ENCODE assay signal across 1 fruit fly cellular context in the genomic region with DNA sequence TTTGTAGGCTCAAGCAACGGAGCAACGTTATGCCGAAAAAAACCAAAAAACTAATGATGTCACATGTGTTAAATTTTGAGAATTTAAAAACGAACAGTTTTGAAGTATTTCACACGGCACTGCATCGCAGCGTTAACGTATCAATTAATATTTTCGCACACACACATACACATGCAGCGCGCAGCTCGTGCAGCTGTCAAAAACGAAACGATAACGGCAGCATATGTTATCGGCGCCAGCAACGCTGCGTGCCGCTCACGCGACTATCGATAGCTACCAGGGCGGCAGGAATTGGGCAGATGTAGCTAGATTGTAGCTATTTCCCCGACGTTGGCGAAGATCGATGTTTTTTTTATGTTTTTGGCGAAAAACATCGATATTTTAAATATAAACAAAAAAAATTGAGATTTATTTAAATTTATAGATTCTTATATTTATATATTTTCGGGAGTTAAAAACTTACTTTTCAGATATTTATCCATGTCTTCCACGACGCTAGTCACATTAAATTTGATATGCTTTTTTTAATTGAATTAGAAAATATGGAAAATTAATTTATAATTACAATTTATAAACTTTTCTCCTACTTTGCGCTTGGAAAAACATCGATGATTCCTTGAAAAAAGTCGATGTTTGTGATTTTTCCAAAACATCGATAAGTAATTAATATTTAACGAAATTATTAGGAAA.
TF ChIP-seq lines count a peak whose summit lies in the region.

A gene (minus strand): TSS at position 208 of the 690 bp plus-strand sequence.

TF ChIP-seq in whole organism, embryonic, 481 proteins besides CTCF, POLR2A, EP300 and RAD21 (continued from another document and continues in another):
- TF ChIP-seq Elba2 (GFP tag; optimal IDR thresholded peaks at IDR 0.05; lab: Kevin White, UChicago) (no peak), CG13624 (GFP tag; optimal IDR thresholded peaks at IDR 0.05; lab: Kevin White, UChicago) (peak; percentile 29), CG8290 (GFP tag; optimal IDR thresholded peaks at IDR 0.05; lab: Kevin White, UChicago) (peak; percentile 83), CG8290 (tag; optimal IDR thresholded peaks at IDR 0.05; lab: Kevin White, UChicago) (no peak), Xbp1 (GFP tag; optimal IDR thresholded peaks at IDR 0.05; lab: Kevin White, UChicago) (peak; percentile 35), CG14014 (GFP tag; IDR thresholded peaks at IDR 0.05; lab: Robert Waterston, UW) (0 out of 2 replicates have a peak, but pooled peaks have one; percentile 11), CG13296 (GFP tag; optimal IDR thresholded peaks at IDR 0.05; lab: Kevin White, UChicago) (peak; percentile 32), CG10366 (GFP tag; IDR thresholded peaks at IDR 0.05; lab: Robert Waterston, UW) (no peak), pnt (GFP tag; optimal IDR thresholded peaks at IDR 0.05; lab: Kevin White, UChicago) (no peak), CoRest (tag; optimal IDR thresholded peaks at IDR 0.05; lab: Kevin White, UChicago) (peak; percentile 48), sens-2 (GFP tag; IDR thresholded peaks at IDR 0.05; lab: Robert Waterston, UW) (no peak), sqz (GFP tag; optimal IDR thresholded peaks at IDR 0.05; lab: Kevin White, UChicago) (peak; percentile 11), HLHmδ (GFP tag; optimal IDR thresholded peaks at IDR 0.05; lab: Kevin White, UChicago) (no peak), amos (GFP tag; IDR thresholded peaks at IDR 0.05; lab: Robert Waterston, UW; ENCODE audit: partially characterized antibody) (peak; percentile 97), slbo (GFP tag; IDR thresholded peaks at IDR 0.05; lab: Robert Waterston, UW) (peak; percentile 54), dpn (GFP tag; optimal IDR thresholded peaks at IDR 0.05; lab: Kevin White, UChicago) (peak in 1 of 2 experiments; percentile 35), Doc3 (GFP tag; IDR thresholded peaks at IDR 0.05; lab: Robert Waterston, UW; ENCODE audit: partially characterized antibody) (peak; percentile 92), CG32532 (GFP tag; IDR thresholded peaks at IDR 0.05; lab: Robert Waterston, UW) (peak; percentile 55; the same call in 1 of the 2 replicates), CG2875 (GFP tag; optimal IDR thresholded peaks at IDR 0.05; lab: Kevin White, UChicago) (no peak), CG7963 (GFP tag; IDR thresholded peaks at IDR 0.05; lab: Robert Waterston, UW; ENCODE audit: partially characterized antibody) (peak; percentile 95), MESR4 (GFP tag; optimal IDR thresholded peaks at IDR 0.05; lab: Kevin White, UChicago) (peak; percentile 60), stwl (tag; optimal IDR thresholded peaks at IDR 0.05; lab: Kevin White, UChicago) (peak; percentile 79), pzg (GFP tag; optimal IDR thresholded peaks at IDR 0.05; lab: Kevin White, UChicago) (peak; percentile 82), CG12104 (GFP tag; optimal IDR thresholded peaks at IDR 0.05; lab: Kevin White, UChicago) (no peak), NC2α (GFP tag; optimal IDR thresholded peaks at IDR 0.05; lab: Kevin White, UChicago) (no peak), fd96Cb (tag; optimal IDR thresholded peaks at IDR 0.05; lab: Kevin White, UChicago) (no peak), mld (GFP tag; IDR thresholded peaks at IDR 0.05; lab: Robert Waterston, UW; ENCODE audit: partially characterized antibody) (peak; percentile 92), Ets97D (GFP tag; optimal IDR thresholded peaks at IDR 0.05; lab: Kevin White, UChicago) (peak; percentile 85), knrl (GFP tag; IDR thresholded peaks at IDR 0.05; lab: Robert Waterston, UW; ENCODE audit: partially characterized antibody) (peak; percentile 96), z (GFP tag; IDR thresholded peaks at IDR 0.05; lab: Robert Waterston, UW) (no peak), ato (GFP tag; IDR thresholded peaks at IDR 0.05; lab: Robert Waterston, UW; ENCODE audit: partially characterized antibody) (peak; percentile 89), Dll (GFP tag; IDR thresholded peaks at IDR 0.05; lab: Robert Waterston, UW; ENCODE audit: partially characterized antibody) (peak; percentile 92), Chrac-16 (GFP tag; optimal IDR thresholded peaks at IDR 0.05; lab: Kevin White, UChicago) (peak; percentile 41), Opbp (GFP tag; IDR thresholded peaks at IDR 0.05; lab: Robert Waterston, UW; ENCODE audit: partially characterized antibody) (peak; percentile 96), CG30403 (GFP tag; optimal IDR thresholded peaks at IDR 0.05; lab: Kevin White, UChicago) (peak; percentile 20), CG2712 (tag; optimal IDR thresholded peaks at IDR 0.05; lab: Kevin White, UChicago) (peak; percentile 48), nerfin-1 (tag; optimal IDR thresholded peaks at IDR 0.05; lab: Kevin White, UChicago) (peak; percentile 42), Fer3 (tag; optimal IDR thresholded peaks at IDR 0.05; lab: Kevin White, UChicago) (no peak), CG7357 (GFP tag; IDR thresholded peaks at IDR 0.05; lab: Robert Waterston, UW) (peak; percentile 51; the same call in 1 of the 3 replicates), trh (GFP tag; optimal IDR thresholded peaks at IDR 0.05; lab: Kevin White, UChicago) (no peak), HLH4C (GFP tag; IDR thresholded peaks at IDR 0.05; lab: Robert Waterston, UW; ENCODE audit: partially characterized antibody) (peak; percentile 94), Rx (GFP tag; IDR thresholded peaks at IDR 0.05; lab: Robert Waterston, UW) (peak; percentile 15; the same call in 1 of the 2 replicates), gce (GFP tag; IDR thresholded peaks at IDR 0.05; lab: Robert Waterston, UW) (no peak), CG10267 (tag; optimal IDR thresholded peaks at IDR 0.05; lab: Kevin White, UChicago) (peak; percentile 50), chif (GFP tag; optimal IDR thresholded peaks at IDR 0.05; lab: Kevin White, UChicago) (no peak), CG18619 (GFP tag; optimal IDR thresholded peaks at IDR 0.05; lab: Kevin White, UChicago) (no peak), Dbx (GFP tag; IDR thresholded peaks at IDR 0.05; lab: Robert Waterston, UW) (peak; percentile 58; the same call in 1 of the 3 replicates), gro (GFP tag; optimal IDR thresholded peaks at IDR 0.05; lab: Kevin White, UChicago) (no peak), sna (GFP tag; IDR thresholded peaks at IDR 0.05; lab: Robert Waterston, UW; ENCODE audit: partially characterized antibody) (peak; percentile 79), CG4360 (GFP tag; IDR thresholded peaks at IDR 0.05; lab: Robert Waterston, UW) (peak; percentile 35; the same call in 1 of the 2 replicates), Med (GFP tag; lab: Kevin White, UChicago) (peak; percentile 71), Atf6 (GFP tag; IDR thresholded peaks at IDR 0.05; lab: Robert Waterston, UW) (no peak), Dref (GFP tag; IDR thresholded peaks at IDR 0.05; lab: Robert Waterston, UW) (peak; percentile 98), CG7372 (GFP tag; IDR thresholded peaks at IDR 0.05; lab: Robert Waterston, UW) (0 out of 2 replicates have a peak, but pooled peaks have one; percentile 17), CG42726 (GFP tag; IDR thresholded peaks at IDR 0.05; lab: Robert Waterston, UW; ENCODE audit: partially characterized antibody) (peak; percentile 96), CG33213 (GFP tag; optimal IDR thresholded peaks at IDR 0.05; lab: Kevin White, UChicago) (peak; percentile 29), MBD-R2 (GFP tag; IDR thresholded peaks at IDR 0.05; lab: Robert Waterston, UW) (peak; percentile 61), Ssrp (tag; optimal IDR thresholded peaks at IDR 0.05; lab: Kevin White, UChicago) (no peak), inv (GFP tag; IDR thresholded peaks at IDR 0.05; lab: Robert Waterston, UW; ENCODE audit: partially characterized antibody) (peak; percentile 95), Sry-β (GFP tag; optimal IDR thresholded peaks at IDR 0.05; lab: Kevin White, UChicago) (peak; percentile 84), pfk (GFP tag; optimal IDR thresholded peaks at IDR 0.05; lab: Kevin White, UChicago) (peak; percentile 71), sens (GFP tag; lab: Kevin White, UChicago) (peak; percentile 72), CG6683 (GFP tag; optimal IDR thresholded peaks at IDR 0.05; lab: Kevin White, UChicago) (no peak), CG2129 (GFP tag; IDR thresholded peaks at IDR 0.05; lab: Robert Waterston, UW; ENCODE audit: partially characterized antibody) (peak; percentile 83), gsb (GFP tag; IDR thresholded peaks at IDR 0.05; lab: Robert Waterston, UW) (no peak), H15 (GFP tag; IDR thresholded peaks at IDR 0.05; lab: Robert Waterston, UW) (no peak), Lpt (GFP tag; optimal IDR thresholded peaks at IDR 0.05; lab: Kevin White, UChicago) (no peak), dm (GFP tag; optimal IDR thresholded peaks at IDR 0.05; lab: Kevin White, UChicago) (peak; percentile 39), gsb-n (tag; optimal IDR thresholded peaks at IDR 0.05; lab: Kevin White, UChicago) (no peak), sug (tag; optimal IDR thresholded peaks at IDR 0.05; lab: Kevin White, UChicago) (peak; percentile 13), sima (GFP tag; optimal IDR thresholded peaks at IDR 0.05; lab: Kevin White, UChicago) (no peak), HLH3B (GFP tag; IDR thresholded peaks at IDR 0.05; lab: Robert Waterston, UW) (no peak; the same call in 1 of the 2 replicates), CG7745 (tag; optimal IDR thresholded peaks at IDR 0.05; lab: Kevin White, UChicago) (no peak), Myb (GFP tag; optimal IDR thresholded peaks at IDR 0.05; lab: Kevin White, UChicago) (peak; percentile 26), CG11560 (tag; IDR thresholded peaks at IDR 0.05; lab: Robert Waterston, UW) (no peak; the same call in 2 of the 3 replicates), lola (GFP tag; optimal IDR thresholded peaks at IDR 0.05; lab: Kevin White, UChicago) (no peak), CG7928 (GFP tag; optimal IDR thresholded peaks at IDR 0.05; lab: Kevin White, UChicago) (peak; percentile 86), CG18476 (GFP tag; optimal IDR thresholded peaks at IDR 0.05; lab: Kevin White, UChicago) (no peak), crp (GFP tag; optimal IDR thresholded peaks at IDR 0.05; lab: Kevin White, UChicago) (peak in 1 of 2 experiments; percentile 61), Fer2 (tag; optimal IDR thresholded peaks at IDR 0.05; lab: Kevin White, UChicago) (no peak), Max (GFP tag; optimal IDR thresholded peaks at IDR 0.05; lab: Kevin White, UChicago) (peak; percentile 17), Dp (GFP tag; optimal IDR thresholded peaks at IDR 0.05; lab: Kevin White, UChicago) (peak; percentile 55), CG8924 (tag; optimal IDR thresholded peaks at IDR 0.05; lab: Kevin White, UChicago) (peak; percentile 29), CG4617 (GFP tag; optimal IDR thresholded peaks at IDR 0.05; lab: Kevin White, UChicago; ENCODE audit: borderline replicate concordance) (peak; percentile 26), MTF-1 (GFP tag; optimal IDR thresholded peaks at IDR 0.05; lab: Kevin White, UChicago; ENCODE audit: borderline replicate concordance) (peak; percentile 49), CG15479 (GFP tag; optimal IDR thresholded peaks at IDR 0.05; lab: Kevin White, UChicago) (no peak), CG2116 (GFP tag; optimal IDR thresholded peaks at IDR 0.05; lab: Kevin White, UChicago) (peak; percentile 96), Abd-B (GFP tag; optimal IDR thresholded peaks at IDR 0.05; lab: Kevin White, UChicago) (peak; percentile 58), dysf (GFP tag; IDR thresholded peaks at IDR 0.05; lab: Robert Waterston, UW) (peak; percentile 6; the same call in 1 of the 3 replicates), al (GFP tag; IDR thresholded peaks at IDR 0.05; lab: Robert Waterston, UW) (0 out of 2 replicates have a peak, but pooled peaks have one; percentile 12), trem (tag; optimal IDR thresholded peaks at IDR 0.05; lab: Kevin White, UChicago) (peak; percentile 42), gt (GFP tag; IDR thresholded peaks at IDR 0.05; lab: Robert Waterston, UW) (no peak), tup (GFP tag; optimal IDR thresholded peaks at IDR 0.05; lab: Kevin White, UChicago) (no peak), Hand (GFP tag; optimal IDR thresholded peaks at IDR 0.05; lab: Kevin White, UChicago) (peak; percentile 7), psq (GFP tag; optimal IDR thresholded peaks at IDR 0.05; lab: Kevin White, UChicago) (no peak), CG34422 (GFP tag; IDR thresholded peaks at IDR 0.05; lab: Robert Waterston, UW) (no peak), CG11723 (GFP tag; optimal IDR thresholded peaks at IDR 0.05; lab: Kevin White, UChicago) (peak; percentile 15), CG34376 (GFP tag; optimal IDR thresholded peaks at IDR 0.05; lab: Kevin White, UChicago) (peak; percentile 39), HmgZ (tag; optimal IDR thresholded peaks at IDR 0.05; lab: Kevin White, UChicago) (peak; percentile 14), CG17802 (tag; optimal IDR thresholded peaks at IDR 0.05; lab: Kevin White, UChicago) (peak; percentile 86), CG12299 (tag; optimal IDR thresholded peaks at IDR 0.05; lab: Kevin White, UChicago) (no peak), phol (tag; optimal IDR thresholded peaks at IDR 0.05; lab: Kevin White, UChicago) (peak; percentile 52), vnd (GFP tag; IDR thresholded peaks at IDR 0.05; lab: Robert Waterston, UW; ENCODE audit: partially characterized antibody) (peak; percentile 91), Sry-δ (GFP tag; optimal IDR thresholded peaks at IDR 0.05; lab: Kevin White, UChicago) (peak; percentile 80), CG14860 (GFP tag; IDR thresholded peaks at IDR 0.05; lab: Robert Waterston, UW; ENCODE audit: partially characterized antibody) (peak; percentile 91), CG6272 (GFP tag; IDR thresholded peaks at IDR 0.05; lab: Robert Waterston, UW) (peak; percentile 43; the same call in 1 of the 2 replicates), Hsf (GFP tag; optimal IDR thresholded peaks at IDR 0.05; lab: Kevin White, UChicago) (peak; percentile 1), CG9437 (GFP tag; optimal IDR thresholded peaks at IDR 0.05; lab: Kevin White, UChicago) (peak; percentile 30), HLH54F (GFP tag; optimal IDR thresholded peaks at IDR 0.05; lab: Kevin White, UChicago) (no peak), nerfin-2 (GFP tag; IDR thresholded peaks at IDR 0.05; lab: Robert Waterston, UW; ENCODE audit: partially characterized antibody) (peak; percentile 84), CG6791 (GFP tag; IDR thresholded peaks at IDR 0.05; lab: Robert Waterston, UW; ENCODE audit: partially characterized antibody) (peak; percentile 98), CG3847 (GFP tag; IDR thresholded peaks at IDR 0.05; lab: Robert Waterston, UW) (peak; percentile 47; the same call in 1 of the 2 replicates), croc (GFP tag; conservative IDR thresholded peaks at IDR 0.05; lab: Robert Waterston, UW) (no peak), CG16813 (GFP tag; IDR thresholded peaks at IDR 0.05; lab: Robert Waterston, UW; ENCODE audit: partially characterized antibody) (peak; percentile 97), zen2 (GFP tag; IDR thresholded peaks at IDR 0.05; lab: Robert Waterston, UW; ENCODE audit: partially characterized antibody) (peak; percentile 81), Nf-YC (tag; optimal IDR thresholded peaks at IDR 0.05; lab: Kevin White, UChicago) (peak; percentile 25), CG17186 (GFP tag; optimal IDR thresholded peaks at IDR 0.05; lab: Kevin White, UChicago) (peak; percentile 42), gcm (GFP tag; optimal IDR thresholded peaks at IDR 0.05; lab: Kevin White, UChicago) (peak; percentile 8)
